Worm (Caenorhabditis elegans): ENCODE measurements around the gene sgca-1.

The sgca-1 gene

DNA sequence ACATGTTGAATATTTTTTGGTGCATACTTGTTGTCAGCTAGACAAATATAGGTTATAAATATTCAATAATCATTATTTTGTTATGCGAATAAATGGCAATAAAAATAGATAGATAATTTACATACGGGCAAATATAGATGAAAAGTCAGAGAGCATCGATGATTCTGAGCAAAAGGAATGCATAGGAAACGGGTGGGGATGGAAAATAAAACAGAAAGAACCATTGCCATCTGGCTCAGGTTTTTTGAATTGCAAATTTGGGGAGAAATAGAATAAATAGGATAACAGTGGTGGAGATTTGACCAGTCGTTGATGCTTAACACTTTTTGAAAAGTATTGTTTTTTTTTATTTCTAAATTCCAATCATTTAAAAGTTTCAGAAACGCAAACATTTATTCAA lies 6.5 kb downstream of the sgca-1 start, which contains the start of gene idpp-6:
Gene idpp-6 (plus strand): TSS at position 301 of the 400 bp plus-strand sequence.
- TF ChIP-seq tbx-2 (tag; optimal IDR thresholded peaks at IDR 0.05) (no peak), pha-2 (tag; optimal IDR thresholded peaks at IDR 0.05) (no peak), nhr-11 (tag; optimal IDR thresholded peaks at IDR 0.05) (no peak), ceh-9 (tag; optimal IDR thresholded peaks at IDR 0.05) (no peak), sox-2 (GFP tag; IDR thresholded peaks at IDR 0.05) (no peak), pqm-1 (tag; optimal IDR thresholded peaks at IDR 0.05) (no peak), pax-1 (tag; optimal IDR thresholded peaks at IDR 0.05) (no peak)

- TF ChIP-seq dve-1 (tag; optimal IDR thresholded peaks at IDR 0.05) (no peak), Y22D7AL.16 (tag; optimal IDR thresholded peaks at IDR 0.05) (no peak), ceh-45 (GFP tag; IDR thresholded peaks at IDR 0.05) (no peak), unc-55 (GFP tag; optimal IDR thresholded peaks at IDR 0.05) (no peak), lim-6 (tag; optimal IDR thresholded peaks at IDR 0.05) (no peak), unc-3 (GFP tag; conservative IDR thresholded peaks at IDR 0.05) (no peak), unc-3 (tag; optimal IDR thresholded peaks at IDR 0.05) (no peak), ceh-18 (tag; optimal IDR thresholded peaks at IDR 0.05) (no peak), sdc-2 (tag; optimal IDR thresholded peaks at IDR 0.05) (no peak), hlh-8 (tag; optimal IDR thresholded peaks at IDR 0.05) (no peak), ceh-34 (tag; optimal IDR thresholded peaks at IDR 0.05) (no peak), pax-1 (tag; optimal IDR thresholded peaks at IDR 0.05) (no peak), tbx-7 (tag; optimal IDR thresholded peaks at IDR 0.05) (no peak), hlh-6 (tag; optimal IDR thresholded peaks at IDR 0.05) (no peak)
These were observed 11.3 kb downstream of the sgca-1 start, which contains the start of gene irk-1 for ce11 chrX:6778014-6778413. TSS of gene irk-1 (minus strand) at chrX:6778114.

DNA sequence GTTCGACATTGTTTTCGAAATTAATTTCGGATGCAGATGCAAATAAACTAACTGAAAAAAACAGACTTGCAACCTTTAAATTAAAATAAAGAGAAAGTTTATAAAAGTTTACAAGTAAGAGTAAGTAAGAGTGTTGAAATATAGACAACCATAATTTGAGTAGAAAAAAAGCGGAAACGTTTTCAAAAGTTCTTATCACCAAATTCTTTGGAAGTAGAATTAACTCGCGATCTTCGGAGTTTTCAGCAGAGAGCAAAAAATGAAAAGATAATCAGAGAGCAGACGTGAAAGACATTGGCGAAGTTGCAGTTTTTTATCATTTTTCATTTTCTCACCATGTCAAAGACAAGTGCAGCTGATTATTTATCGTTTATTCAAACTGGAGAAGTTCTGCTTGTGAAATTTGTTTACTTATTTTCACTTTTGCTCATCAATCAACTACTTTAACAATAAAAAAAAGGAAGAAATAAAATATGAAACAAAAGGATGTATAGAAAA lies 27.6 kb downstream of the sgca-1 start, which contains the start of gene abts-4:
Gene abts-4 (minus strand): TSS at position 51 of the 498 bp plus-strand sequence.
- TF ChIP-seq pag-3 (tag; optimal IDR thresholded peaks at IDR 0.05; ENCODE audit: borderline replicate concordance) (no peak), sox-2 (GFP tag; IDR thresholded peaks at IDR 0.05) (no peak), sox-4 (tag; optimal IDR thresholded peaks at IDR 0.05) (no peak), ceh-6 (GFP tag; optimal IDR thresholded peaks at IDR 0.05) (no peak), ama-1 (optimal IDR thresholded peaks at IDR 0.05) (no peak)

- TF ChIP-seq lin-11 (tag; optimal IDR thresholded peaks at IDR 0.05) (no peak), K09A11.1 (tag; optimal IDR thresholded peaks at IDR 0.05; ENCODE audit: insufficient read depth) (no peak), K02D7.2 (tag; optimal IDR thresholded peaks at IDR 0.05) (no peak), nhr-232 (tag; optimal IDR thresholded peaks at IDR 0.05) (no peak), hlh-13 (GFP tag; optimal IDR thresholded peaks at IDR 0.05) (no peak), hlh-15 (tag; optimal IDR thresholded peaks at IDR 0.05) (no peak), unc-3 (GFP tag; conservative IDR thresholded peaks at IDR 0.05) (no peak), unc-3 (tag; optimal IDR thresholded peaks at IDR 0.05) (no peak), syd-9 (tag; optimal IDR thresholded peaks at IDR 0.05) (no peak), ceh-34 (tag; optimal IDR thresholded peaks at IDR 0.05) (no peak), pax-1 (tag; optimal IDR thresholded peaks at IDR 0.05) (no peak), fkh-6 (tag; optimal IDR thresholded peaks at IDR 0.05) (no peak), pqm-1 (tag; optimal IDR thresholded peaks at IDR 0.05) (no peak), nfya-1 (tag; optimal IDR thresholded peaks at IDR 0.05) (no peak), hlh-6 (tag; optimal IDR thresholded peaks at IDR 0.05) (no peak), ama-1 (optimal IDR thresholded peaks at IDR 0.05) (no peak), pros-1 (tag; optimal IDR thresholded peaks at IDR 0.05) (no peak), pha-2 (tag; optimal IDR thresholded peaks at IDR 0.05) (no peak), dmd-4 (tag; optimal IDR thresholded peaks at IDR 0.05; ENCODE audit: borderline replicate concordance) (no peak)
These were observed 28.1 kb downstream of the sgca-1 start for ce11 chrX:6761211-6761610.

DNA sequence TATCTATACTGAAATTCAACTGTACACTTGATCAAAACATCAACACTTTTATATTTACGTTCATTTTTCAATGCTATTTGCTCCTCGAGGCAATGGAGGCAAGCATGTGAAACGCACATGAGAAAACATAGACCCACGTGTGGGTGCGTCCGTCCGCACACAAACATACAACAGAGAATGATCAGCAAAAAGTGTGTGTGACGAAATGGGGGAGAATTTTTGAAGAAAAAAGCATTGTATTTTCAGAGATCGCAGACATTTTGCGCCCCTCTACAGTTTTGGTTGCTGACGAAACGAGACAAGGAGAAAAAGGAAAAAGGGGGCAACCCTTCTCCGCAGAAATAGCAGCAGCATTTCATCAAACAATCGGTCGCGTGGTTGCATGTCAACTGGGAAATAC lies 39.2 kb downstream of the sgca-1 start:
- no peak for TF ChIP-seq hlh-8 (tag; optimal IDR thresholded peaks at IDR 0.05)
- TF ChIP-seq hlh-15 (tag; optimal IDR thresholded peaks at IDR 0.05) = no peak
- TF ChIP-seq pag-3 (tag; optimal IDR thresholded peaks at IDR 0.05; ENCODE audit: borderline replicate concordance) = no peak
- peak; percentile 48 for TF ChIP-seq nfya-1 (tag; optimal IDR thresholded peaks at IDR 0.05)
- no peak for TF ChIP-seq T23F11.4 (GFP tag; optimal IDR thresholded peaks at IDR 0.05)
- TF ChIP-seq hlh-30 (tag; optimal IDR thresholded peaks at IDR 0.05; ENCODE audit: insufficient read depth) = peak; percentile 11
- TF ChIP-seq ref-2 (tag; optimal IDR thresholded peaks at IDR 0.05) = no peak
- no peak for TF ChIP-seq eyg-1 (tag; optimal IDR thresholded peaks at IDR 0.05)
- TF ChIP-seq dmd-4 (tag; optimal IDR thresholded peaks at IDR 0.05; ENCODE audit: borderline replicate concordance) = no peak
- no peak for TF ChIP-seq ceh-30 (tag; optimal IDR thresholded peaks at IDR 0.05)
- no peak for TF ChIP-seq che-1 (tag; optimal IDR thresholded peaks at IDR 0.05)
- TF ChIP-seq fkh-10 (GFP tag; optimal IDR thresholded peaks at IDR 0.05) = no peak
- peak; percentile 7 for TF ChIP-seq elt-2 (tag; optimal IDR thresholded peaks at IDR 0.05)
- TF ChIP-seq unc-55 (GFP tag; optimal IDR thresholded peaks at IDR 0.05) = peak; percentile 26
- peak; percentile 4 for TF ChIP-seq K09A11.1 (tag; optimal IDR thresholded peaks at IDR 0.05; ENCODE audit: insufficient read depth)
- peak; percentile 50 for TF ChIP-seq dve-1 (tag; optimal IDR thresholded peaks at IDR 0.05)
- TF ChIP-seq odd-2 (tag; optimal IDR thresholded peaks at IDR 0.05) = no peak
- no peak for TF ChIP-seq hlh-6 (tag; optimal IDR thresholded peaks at IDR 0.05)
- no peak for TF ChIP-seq nhr-11 (tag; optimal IDR thresholded peaks at IDR 0.05)

Measured in whole organism, late embryonic.